Fruit fly (Drosophila melanogaster): ENCODE results near the gene Root.

Gene Root

DNA sequence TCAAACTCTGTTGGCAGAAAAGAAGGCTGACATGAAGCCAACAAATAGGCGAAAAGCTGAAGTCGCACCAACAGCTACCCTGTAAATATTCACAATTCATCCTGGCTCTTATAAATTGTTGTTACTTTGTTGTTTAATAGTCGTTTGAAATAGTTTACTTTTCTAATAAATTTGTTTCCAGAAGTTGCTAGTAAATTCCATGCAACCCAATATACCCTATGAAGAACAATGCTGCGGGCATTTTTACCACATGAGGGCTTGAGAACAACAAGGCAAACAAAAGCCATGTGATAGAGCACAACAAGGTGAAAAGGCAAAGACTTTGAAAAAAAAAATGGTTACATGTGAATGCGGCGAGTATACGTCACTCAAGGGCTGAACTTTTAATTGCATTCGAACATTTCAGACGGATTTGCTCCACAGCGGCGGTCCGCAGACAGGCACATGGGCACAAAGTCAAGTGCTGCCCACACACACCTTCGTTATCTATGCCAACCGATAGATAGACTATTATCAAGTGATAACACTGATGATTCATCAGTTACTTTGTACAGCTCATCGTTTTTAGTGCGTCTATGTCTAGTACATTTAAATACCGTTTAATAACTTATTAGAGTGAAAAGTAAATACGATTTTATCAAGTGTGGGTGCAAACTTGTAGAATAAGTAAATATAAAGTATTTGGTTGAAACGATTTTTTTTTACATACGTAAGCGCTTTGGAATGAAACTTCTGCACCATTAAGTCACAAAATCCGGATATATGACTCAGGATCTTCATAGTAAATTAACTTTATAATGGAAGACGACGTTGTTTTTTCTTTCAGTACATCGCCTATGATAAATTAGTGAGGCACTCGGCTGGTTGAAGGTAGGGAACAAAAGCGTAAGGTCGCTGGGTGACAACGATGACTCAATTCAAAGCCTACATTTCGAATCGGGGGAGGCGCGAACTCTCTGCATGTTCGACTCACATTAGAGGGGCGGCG, 13.8 kb upstream of the Root start:
- peak; percentile 17 for TF ChIP-seq fd59A (GFP tag; optimal IDR thresholded peaks at IDR 0.05)
- TF ChIP-seq CG4318 (GFP tag; optimal IDR thresholded peaks at IDR 0.05), result peak; percentile 36
- peak; percentile 68 for TF ChIP-seq Hr4 (GFP tag; optimal IDR thresholded peaks at IDR 0.05)
- peak; percentile 75 for TF ChIP-seq acj6 (GFP tag; optimal IDR thresholded peaks at IDR 0.05)
- peak; percentile 74 for TF ChIP-seq Met (GFP tag; optimal IDR thresholded peaks at IDR 0.05)
- TF ChIP-seq CG31627 (GFP tag; optimal IDR thresholded peaks at IDR 0.05), result peak; percentile 84
- TF ChIP-seq CG9139 (GFP tag; optimal IDR thresholded peaks at IDR 0.05), result no peak
- TF ChIP-seq vri (GFP tag; optimal IDR thresholded peaks at IDR 0.05), result peak; percentile 65
- TF ChIP-seq Eip78C (GFP tag), result peak; percentile 88
- peak; percentile 57; the same call in 1 of the 2 replicates for TF ChIP-seq CG11294 (GFP tag; IDR thresholded peaks at IDR 0.05)
- peak; percentile 72 for TF ChIP-seq CG3919 (GFP tag; optimal IDR thresholded peaks at IDR 0.05)
- TF ChIP-seq Hr39 (GFP tag; optimal IDR thresholded peaks at IDR 0.05), result peak; percentile 87
- peak; percentile 58 for TF ChIP-seq Sox102F (GFP tag; optimal IDR thresholded peaks at IDR 0.05)
- peak; percentile 60 for TF ChIP-seq Ets21C (GFP tag; optimal IDR thresholded peaks at IDR 0.05)
- peak; percentile 33 to 66 for TF ChIP-seq salr (GFP tag; optimal IDR thresholded peaks at IDR 0.05)
- peak; percentile 32 for TF ChIP-seq Sox15 (GFP tag; optimal IDR thresholded peaks at IDR 0.05)
- TF ChIP-seq CG8319 (GFP tag; optimal IDR thresholded peaks at IDR 0.05), result peak; percentile 42
- TF ChIP-seq spab (GFP tag; optimal IDR thresholded peaks at IDR 0.05), result peak; percentile 8
- TF ChIP-seq Eip93F (GFP tag; optimal IDR thresholded peaks at IDR 0.05), result no peak
- TF ChIP-seq CG6276 (GFP tag; optimal IDR thresholded peaks at IDR 0.05), result peak; percentile 43
- peak; percentile 31 for TF ChIP-seq CG11762 (GFP tag; optimal IDR thresholded peaks at IDR 0.05; ENCODE audit: insufficient read depth)
- TF ChIP-seq lz (GFP tag; optimal IDR thresholded peaks at IDR 0.05), result peak; percentile 67
- TF ChIP-seq esn (GFP tag; optimal IDR thresholded peaks at IDR 0.05), result peak; percentile 76
- TF ChIP-seq Ets96B (tag; optimal IDR thresholded peaks at IDR 0.05), result peak; percentile 65
- TF ChIP-seq achi (GFP tag; optimal IDR thresholded peaks at IDR 0.05), result peak; percentile 74
- peak; percentile 75 for TF ChIP-seq cyc (GFP tag; optimal IDR thresholded peaks at IDR 0.05)
- peak; percentile 34 for TF ChIP-seq fd85E (GFP tag; optimal IDR thresholded peaks at IDR 0.05)
- TF ChIP-seq CG6808 (GFP tag; optimal IDR thresholded peaks at IDR 0.05), result peak; percentile 18
- no peak for TF ChIP-seq CG1621 (tag; optimal IDR thresholded peaks at IDR 0.05)
- peak; percentile 4 for TF ChIP-seq Blimp-1 (GFP tag; optimal IDR thresholded peaks at IDR 0.05)
- TF ChIP-seq CG3032 (tag; optimal IDR thresholded peaks at IDR 0.05), result peak; percentile 45
- TF ChIP-seq CG7368 (GFP tag; optimal IDR thresholded peaks at IDR 0.05), result peak; percentile 72
- peak; percentile 89 for TF ChIP-seq Sox14 (GFP tag; optimal IDR thresholded peaks at IDR 0.05)
- TF ChIP-seq pdm3 (GFP tag; optimal IDR thresholded peaks at IDR 0.05), result peak; percentile 76
- peak; percentile 52 for TF ChIP-seq Eip75B (GFP tag; optimal IDR thresholded peaks at IDR 0.05)
- no peak for TF ChIP-seq Smox (GFP tag; optimal IDR thresholded peaks at IDR 0.05)
- TF ChIP-seq svp (GFP tag), result peak; percentile 86
- peak; percentile 80 for TF ChIP-seq topi (GFP tag; optimal IDR thresholded peaks at IDR 0.05)
- peak; percentile 71 for TF ChIP-seq OdsH (GFP tag; optimal IDR thresholded peaks at IDR 0.05)
- TF ChIP-seq dsx (GFP tag; optimal IDR thresholded peaks at IDR 0.05; ENCODE audit: poor library complexity, severe bottlenecking), result peak; percentile 25
- TF ChIP-seq CG6854 (GFP tag; optimal IDR thresholded peaks at IDR 0.05), result no peak
- TF ChIP-seq Lpt (GFP tag; optimal IDR thresholded peaks at IDR 0.05), result peak; percentile 67
- TF ChIP-seq net (GFP tag; optimal IDR thresholded peaks at IDR 0.05), result peak; percentile 68
- peak; percentile 41 for TF ChIP-seq CG6792 (GFP tag; optimal IDR thresholded peaks at IDR 0.05)
- TF ChIP-seq Gug (GFP tag; IDR thresholded peaks at IDR 0.05), result peak; percentile 74
- TF ChIP-seq Hr38 (GFP tag; optimal IDR thresholded peaks at IDR 0.05), result no peak
- peak; percentile 66 for TF ChIP-seq CG10631 (GFP tag; optimal IDR thresholded peaks at IDR 0.05)
- peak; percentile 76 for TF ChIP-seq CG15336 (GFP tag; IDR thresholded peaks at IDR 0.05)
- peak; percentile 53 for TF ChIP-seq CG34406 (GFP tag; optimal IDR thresholded peaks at IDR 0.05)
- peak; percentile 17 for TF ChIP-seq fkh (GFP tag; optimal IDR thresholded peaks at IDR 0.05)

All from whole organism, prepupa.